Worm (Caenorhabditis elegans): ENCODE measurements around the gene F22F7.3.
"Not testable (repeated sequence)": the region's sequence is repeated elsewhere in the genome, so short reads cannot be mapped to it uniquely, and the experiment has no call there.

The F22F7.3 gene

DNA sequence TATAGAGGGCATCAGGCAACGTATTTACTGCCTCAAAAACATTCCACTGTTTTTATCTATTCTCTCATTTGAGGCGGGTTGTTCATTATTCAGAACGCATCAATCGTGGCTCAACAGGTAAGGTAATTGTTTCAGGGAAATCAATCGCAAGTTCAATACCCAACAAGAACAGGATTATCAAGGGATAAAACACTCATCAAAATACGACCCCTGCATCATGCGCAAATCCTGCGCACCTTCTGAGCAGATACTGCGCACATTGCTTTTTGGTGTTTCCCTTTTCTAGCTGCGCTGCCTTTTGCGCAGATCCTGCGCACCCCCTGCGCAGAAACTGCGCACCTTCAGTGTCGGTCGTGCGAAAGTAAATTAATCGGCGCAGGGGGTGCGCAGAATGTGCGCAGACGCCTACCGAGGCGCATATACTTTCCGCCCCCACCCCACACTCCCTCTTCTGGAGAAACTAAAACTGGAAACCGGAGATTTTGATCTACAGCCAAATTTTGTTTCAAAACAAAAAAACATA lies 24.7 kb upstream of the F22F7.3 start, which contains the start of gene F36F12.3:
F36F12.3 (plus strand) TSS at position 51 of the 523 bp plus-strand sequence.
- TF ChIP-seq nhr-76, ztf-11, hlh-1 (tag; optimal IDR thresholded peaks at IDR 0.05): not testable (repeated sequence)

DNA sequence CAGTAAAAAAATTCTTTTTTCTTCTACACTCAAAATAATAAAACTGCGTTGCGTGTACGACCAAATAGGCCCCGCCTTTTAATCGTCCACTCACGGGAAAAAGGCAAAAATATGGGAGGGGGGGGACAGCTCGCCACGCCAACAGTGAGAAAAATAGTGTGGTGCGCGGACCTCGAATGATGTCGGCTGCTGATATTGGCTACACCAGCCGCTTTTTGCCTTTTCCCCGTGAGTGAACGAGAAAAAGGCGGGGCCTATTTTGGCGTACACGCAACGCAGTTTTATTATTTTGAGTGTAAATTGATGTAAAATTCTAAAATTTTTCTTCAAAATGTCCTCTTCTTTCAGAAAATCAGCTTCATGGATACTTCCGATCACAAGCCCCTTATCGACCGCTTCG lies 20.1 kb upstream of the F22F7.3 start, which contains the start of gene ztf-28:
ztf-28 (plus strand) TSS at position 349 of the 400 bp plus-strand sequence.
- not testable (repeated sequence) for TF ChIP-seq unc-39 (tag; optimal IDR thresholded peaks at IDR 0.05); ceh-39 (tag; optimal IDR thresholded peaks at IDR 0.05); ceh-83 (GFP tag; optimal IDR thresholded peaks at IDR 0.05)

DNA sequence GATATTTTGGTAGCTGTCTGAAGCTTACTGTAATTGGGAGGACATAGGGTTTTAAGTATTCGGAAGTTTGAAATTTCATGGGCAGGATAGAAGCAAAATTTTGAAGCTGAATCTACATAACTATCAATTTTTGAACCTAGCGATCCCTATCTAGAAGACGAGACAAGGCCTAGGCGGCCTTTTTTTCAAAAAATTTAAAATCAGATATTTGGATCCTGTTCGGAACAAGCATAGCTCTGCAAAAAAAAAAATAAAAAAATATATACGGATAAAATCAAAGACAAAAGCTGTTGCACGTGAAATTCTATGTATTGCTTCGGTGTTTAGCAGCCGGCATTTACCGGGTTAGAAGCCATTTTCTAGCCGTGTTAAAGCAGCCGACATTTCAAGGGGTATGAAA lies 15.3 kb upstream of the F22F7.3 start, which contains the start of gene F36F12.2:
F36F12.2 (minus strand) TSS at position 101 of the 400 bp plus-strand sequence.
- TF ChIP-seq tbx-8 (GFP tag; optimal IDR thresholded peaks at IDR 0.05), result no peak
- TF ChIP-seq ceh-43 (GFP tag; optimal IDR thresholded peaks at IDR 0.05), result no peak
- no peak for TF ChIP-seq M03D4.4 (tag; optimal IDR thresholded peaks at IDR 0.05)
- no peak for TF ChIP-seq elt-1 (tag; optimal IDR thresholded peaks at IDR 0.05; ENCODE audit: borderline replicate concordance, insufficient read depth)
- no peak for TF ChIP-seq ces-1 (GFP tag; optimal IDR thresholded peaks at IDR 0.05)
- TF ChIP-seq drap-1 (GFP tag; optimal IDR thresholded peaks at IDR 0.05), result no peak
- no peak for TF ChIP-seq mep-1 (tag; optimal IDR thresholded peaks at IDR 0.05)
- no peak for TF ChIP-seq unc-120 (tag; optimal IDR thresholded peaks at IDR 0.05; ENCODE audit: poor library complexity, severe bottlenecking)
- no peak for TF ChIP-seq lin-13 (tag; optimal IDR thresholded peaks at IDR 0.05)
- TF ChIP-seq flh-1 (GFP tag; optimal IDR thresholded peaks at IDR 0.05), result no peak
- no peak for TF ChIP-seq mls-2 (tag; optimal IDR thresholded peaks at IDR 0.05)
- no peak for TF ChIP-seq lsy-2 (tag; optimal IDR thresholded peaks at IDR 0.05)
- no peak for TF ChIP-seq nhr-28 (tag; optimal IDR thresholded peaks at IDR 0.05)
- TF ChIP-seq ham-2 (GFP tag; optimal IDR thresholded peaks at IDR 0.05), result no peak
- TF ChIP-seq sptf-1 (tag; optimal IDR thresholded peaks at IDR 0.05), result no peak
- no peak for TF ChIP-seq blmp-1 (tag; optimal IDR thresholded peaks at IDR 0.05)
- TF ChIP-seq unc-62 (GFP tag; optimal IDR thresholded peaks at IDR 0.05), result no peak
- no peak for TF ChIP-seq lin-32 (GFP tag; optimal IDR thresholded peaks at IDR 0.05)
- TF ChIP-seq elt-3 (tag; optimal IDR thresholded peaks at IDR 0.05), result no peak

DNA sequence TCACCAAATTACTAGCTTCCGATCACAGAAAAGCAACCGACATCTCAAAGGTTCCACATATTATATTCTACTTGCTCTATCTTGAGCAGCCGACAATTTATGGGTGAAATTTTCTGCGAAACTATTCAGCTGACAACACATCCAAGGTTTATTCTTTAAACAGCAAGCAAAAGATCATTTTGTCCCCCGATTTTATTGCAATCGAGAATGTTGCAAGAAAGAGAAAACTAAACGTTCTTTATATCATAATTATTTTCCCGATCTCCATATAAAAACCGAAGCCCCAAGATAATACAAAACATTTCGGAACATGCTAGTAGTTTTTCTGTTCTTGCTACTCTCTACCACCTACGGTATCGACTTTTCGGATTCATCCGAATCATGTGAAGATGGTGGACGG lies 14.7 kb upstream of the F22F7.3 start, which contains the start of gene clec-207:
clec-207 (plus strand) TSS at position 301 of the 400 bp plus-strand sequence.
- no peak for TF ChIP-seq nhr-76 (tag; optimal IDR thresholded peaks at IDR 0.05)
- no peak for TF ChIP-seq hlh-1 (tag; optimal IDR thresholded peaks at IDR 0.05)
- no peak for TF ChIP-seq unc-120 (tag; optimal IDR thresholded peaks at IDR 0.05; ENCODE audit: poor library complexity, severe bottlenecking)
- TF ChIP-seq tbx-8 (GFP tag; optimal IDR thresholded peaks at IDR 0.05), result no peak
- TF ChIP-seq drap-1 (GFP tag; optimal IDR thresholded peaks at IDR 0.05), result no peak
- TF ChIP-seq mls-2 (tag; optimal IDR thresholded peaks at IDR 0.05), result no peak

DNA sequence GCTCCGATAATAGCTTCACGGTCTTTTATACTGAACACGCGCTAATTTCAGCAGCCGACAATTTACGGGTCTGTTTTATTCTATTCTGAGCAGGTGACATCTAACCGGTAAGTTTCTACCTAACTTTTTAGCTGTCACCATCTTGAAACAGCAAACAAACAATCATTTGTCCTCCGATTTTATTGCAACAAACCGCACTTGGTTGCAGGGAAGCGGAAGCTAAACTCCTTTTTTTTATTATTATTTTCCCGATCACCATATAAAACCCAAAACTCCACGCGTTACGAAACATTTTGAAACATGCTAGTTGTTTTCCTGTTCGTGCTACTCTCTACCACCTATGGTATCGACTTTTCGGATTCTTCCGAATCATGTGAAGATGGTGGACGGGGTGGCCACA lies 12.8 kb upstream of the F22F7.3 start, which contains the start of gene clec-208:
clec-208 (plus strand) TSS at position 301 of the 400 bp plus-strand sequence.
- TF ChIP-seq mep-1 (tag; optimal IDR thresholded peaks at IDR 0.05) (no peak), nhr-237 (tag; optimal IDR thresholded peaks at IDR 0.05) (no peak), ztf-11 (tag; optimal IDR thresholded peaks at IDR 0.05) (no peak), unc-39 (tag; optimal IDR thresholded peaks at IDR 0.05) (no peak), nhr-12 (tag; optimal IDR thresholded peaks at IDR 0.05) (no peak), ces-1 (GFP tag; optimal IDR thresholded peaks at IDR 0.05) (no peak), nhr-28 (tag; optimal IDR thresholded peaks at IDR 0.05) (no peak), ceh-39 (tag; optimal IDR thresholded peaks at IDR 0.05) (no peak), sem-2 (GFP tag; optimal IDR thresholded peaks at IDR 0.05) (no peak), ceh-43 (GFP tag; optimal IDR thresholded peaks at IDR 0.05) (no peak), flh-1 (GFP tag; optimal IDR thresholded peaks at IDR 0.05) (no peak), nhr-76 (tag; optimal IDR thresholded peaks at IDR 0.05) (no peak), pha-4 (tag; optimal IDR thresholded peaks at IDR 0.05) (no peak), mab-5 (tag; optimal IDR thresholded peaks at IDR 0.05) (no peak), lin-32 (GFP tag; optimal IDR thresholded peaks at IDR 0.05) (no peak), tbx-8 (GFP tag; optimal IDR thresholded peaks at IDR 0.05) (no peak), unc-62 (GFP tag; optimal IDR thresholded peaks at IDR 0.05) (no peak), blmp-1 (tag; optimal IDR thresholded peaks at IDR 0.05) (no peak), elt-1 (tag; optimal IDR thresholded peaks at IDR 0.05; ENCODE audit: borderline replicate concordance, insufficient read depth) (no peak), snpc-4 (tag; optimal IDR thresholded peaks at IDR 0.05) (no peak)
